Fruit fly (Drosophila melanogaster): ENCODE measurements around the gene mRpS25.

Gene mRpS25

dm6 chrX:14582784-14583699 lies at the start of gene mRpS25, which contains the start of gene nmdyn-D6:
Gene mRpS25, minus strand, starts transcription at chrX:14582982.
Gene nmdyn-D6, plus strand, starts transcription at chrX:14583677.
- no peak for TF ChIP-seq pan (optimal IDR thresholded peaks at IDR 0.05)
- no peak for TF ChIP-seq Dll (optimal IDR thresholded peaks at IDR 0.05)
- no peak for TF ChIP-seq psq (optimal IDR thresholded peaks at IDR 0.05)
- TF ChIP-seq usp (GFP tag; optimal IDR thresholded peaks at IDR 0.05): no peak
- no peak for TF ChIP-seq CG8478 (optimal IDR thresholded peaks at IDR 0.05)
- TF ChIP-seq EcR (GFP tag; optimal IDR thresholded peaks at IDR 0.05): no peak

dm6 chrX:14629411-14629810 lies 46.6 kb upstream of the mRpS25 start:
- TF ChIP-seq psq (optimal IDR thresholded peaks at IDR 0.05): no peak
- no peak for TF ChIP-seq usp (GFP tag; optimal IDR thresholded peaks at IDR 0.05)
- TF ChIP-seq pan (optimal IDR thresholded peaks at IDR 0.05): no peak
- no peak for TF ChIP-seq Dll (optimal IDR thresholded peaks at IDR 0.05)
- no peak for TF ChIP-seq EcR (GFP tag; optimal IDR thresholded peaks at IDR 0.05)

dm6 chrX:14627080-14627796 lies 44.5 kb upstream of the mRpS25 start:
- no peak for TF ChIP-seq EcR (GFP tag; optimal IDR thresholded peaks at IDR 0.05)
- no peak for TF ChIP-seq Dll (optimal IDR thresholded peaks at IDR 0.05)
- no peak for TF ChIP-seq CG8478 (optimal IDR thresholded peaks at IDR 0.05)
- TF ChIP-seq pan (optimal IDR thresholded peaks at IDR 0.05): no peak
- no peak for TF ChIP-seq usp (GFP tag; optimal IDR thresholded peaks at IDR 0.05)
- no peak for TF ChIP-seq psq (optimal IDR thresholded peaks at IDR 0.05)

- TF ChIP-seq CG8478 (optimal IDR thresholded peaks at IDR 0.05): no peak
- no peak for TF ChIP-seq EcR (GFP tag; optimal IDR thresholded peaks at IDR 0.05)
- TF ChIP-seq pan (optimal IDR thresholded peaks at IDR 0.05): no peak
- no peak for TF ChIP-seq psq (optimal IDR thresholded peaks at IDR 0.05)
- TF ChIP-seq Dll (optimal IDR thresholded peaks at IDR 0.05): no peak
- no peak for TF ChIP-seq usp (GFP tag; optimal IDR thresholded peaks at IDR 0.05)
Measured at dm6 chrX:14622179-14622578, 39.4 kb upstream of the mRpS25 start.

- TF ChIP-seq pan (optimal IDR thresholded peaks at IDR 0.05) (no peak), EcR (GFP tag; optimal IDR thresholded peaks at IDR 0.05) (no peak), Dll (optimal IDR thresholded peaks at IDR 0.05) (no peak), CG8478 (optimal IDR thresholded peaks at IDR 0.05) (no peak), usp (GFP tag; optimal IDR thresholded peaks at IDR 0.05) (no peak), psq (optimal IDR thresholded peaks at IDR 0.05) (no peak)
Measured at dm6 chrX:14621464-14621863, 38.7 kb upstream of the mRpS25 start.

- no peak for TF ChIP-seq CG8478 (optimal IDR thresholded peaks at IDR 0.05)
- TF ChIP-seq EcR (GFP tag; optimal IDR thresholded peaks at IDR 0.05): no peak
- no peak for TF ChIP-seq Dll (optimal IDR thresholded peaks at IDR 0.05)
- TF ChIP-seq usp (GFP tag; optimal IDR thresholded peaks at IDR 0.05): no peak
- TF ChIP-seq pan (optimal IDR thresholded peaks at IDR 0.05): no peak
- TF ChIP-seq psq (optimal IDR thresholded peaks at IDR 0.05): no peak
Measured at dm6 chrX:14612302-14612701, 29.5 kb upstream of the mRpS25 start.

dm6 chrX:14609222-14609621 lies 26.4 kb upstream of the mRpS25 start:
- TF ChIP-seq usp (GFP tag; optimal IDR thresholded peaks at IDR 0.05): no peak
- TF ChIP-seq pan (optimal IDR thresholded peaks at IDR 0.05): no peak
- no peak for TF ChIP-seq CG8478 (optimal IDR thresholded peaks at IDR 0.05)
- TF ChIP-seq Dll (optimal IDR thresholded peaks at IDR 0.05): no peak
- no peak for TF ChIP-seq psq (optimal IDR thresholded peaks at IDR 0.05)
- TF ChIP-seq EcR (GFP tag; optimal IDR thresholded peaks at IDR 0.05): no peak

dm6 chrX:14606873-14607272 lies 24.1 kb upstream of the mRpS25 start:
- TF ChIP-seq CG8478 (optimal IDR thresholded peaks at IDR 0.05) (no peak), usp (GFP tag; optimal IDR thresholded peaks at IDR 0.05) (no peak), Dll (optimal IDR thresholded peaks at IDR 0.05) (no peak), EcR (GFP tag; optimal IDR thresholded peaks at IDR 0.05) (no peak), pan (optimal IDR thresholded peaks at IDR 0.05) (no peak), psq (optimal IDR thresholded peaks at IDR 0.05) (no peak)

dm6 chrX:14603600-14604182 lies 20.9 kb upstream of the mRpS25 start:
- TF ChIP-seq pan (optimal IDR thresholded peaks at IDR 0.05): no peak
- no peak for TF ChIP-seq Dll (optimal IDR thresholded peaks at IDR 0.05)
- no peak for TF ChIP-seq CG8478 (optimal IDR thresholded peaks at IDR 0.05)
- TF ChIP-seq EcR (GFP tag; optimal IDR thresholded peaks at IDR 0.05): no peak
- no peak for TF ChIP-seq psq (optimal IDR thresholded peaks at IDR 0.05)
- no peak for TF ChIP-seq usp (GFP tag; optimal IDR thresholded peaks at IDR 0.05)

dm6 chrX:14602421-14602846 lies 19.7 kb upstream of the mRpS25 start, which contains the start of gene sbm:
Gene sbm, minus strand, starts transcription at chrX:14602580.
- no peak for TF ChIP-seq pan (optimal IDR thresholded peaks at IDR 0.05)
- TF ChIP-seq psq (optimal IDR thresholded peaks at IDR 0.05): no peak
- TF ChIP-seq EcR (GFP tag; optimal IDR thresholded peaks at IDR 0.05): no peak
- no peak for TF ChIP-seq usp (GFP tag; optimal IDR thresholded peaks at IDR 0.05)
- TF ChIP-seq CG8478 (optimal IDR thresholded peaks at IDR 0.05): no peak
- no peak for TF ChIP-seq Dll (optimal IDR thresholded peaks at IDR 0.05)

- TF ChIP-seq EcR (GFP tag; optimal IDR thresholded peaks at IDR 0.05): no peak
- no peak for TF ChIP-seq CG8478 (optimal IDR thresholded peaks at IDR 0.05)
- TF ChIP-seq Dll (optimal IDR thresholded peaks at IDR 0.05): no peak
- TF ChIP-seq usp (GFP tag; optimal IDR thresholded peaks at IDR 0.05): no peak
- no peak for TF ChIP-seq pan (optimal IDR thresholded peaks at IDR 0.05)
- no peak for TF ChIP-seq psq (optimal IDR thresholded peaks at IDR 0.05)
Measured at dm6 chrX:14601922-14602321, 19.1 kb upstream of the mRpS25 start.

Data from whole organism.